Fruit fly (Drosophila melanogaster) whole organism, embryonic: ENCODE data around the gene CG13012.

Source experiments
- Ada2b ChIP-seq: fragments of 200-800 bp; sonication (Bioruptor generic); IDR thresholded peaks from 2 replicates; pipeline ENCODE4 v1.3.6; 2022; ENCODE audit warnings: missing biosample characterization, missing genetic modification characterization
- B-H2 ChIP-seq: fragments of 200-800 bp; sonication (Bioruptor generic); optimal IDR thresholded peaks from 2 replicates; lab custom pipeline; 2018; ENCODE audit warnings: missing biosample characterization, mild to moderate bottlenecking, missing genetic modification characterization
- CG10321 ChIP-seq: fragments of 200-800 bp; sonication (Bioruptor generic); IDR thresholded peaks from 2 replicates; pipeline ENCODE4 v1.3.6; 2022; ENCODE audit warnings: missing biosample characterization, missing genetic modification characterization
- CG10959 ChIP-seq: fragments of 200-800 bp; sonication (Bioruptor generic); IDR thresholded peaks from 2 replicates; pipeline ENCODE4 v1.3.6; 2022; ENCODE audit warnings: missing biosample characterization, missing genetic modification characterization
- CG11085 ChIP-seq: fragments of 200-800 bp; sonication (Bioruptor generic); IDR thresholded peaks from 2 replicates; pipeline ENCODE4 v1.3.6; 2022; ENCODE audit warnings: missing biosample characterization, missing genetic modification characterization
- CG11695 ChIP-seq: fragments of 200-800 bp; sonication (Bioruptor generic); IDR thresholded peaks from 3 replicates; pipeline ENCODE4 v1.3.6; 2022; ENCODE audit warnings: missing biosample characterization, missing genetic modification characterization
- CG14014 ChIP-seq: fragments of 200-800 bp; sonication (Bioruptor generic); IDR thresholded peaks from 2 replicates; pipeline ENCODE4 v1.3.6; 2022; ENCODE audit warnings: missing biosample characterization, missing genetic modification characterization
- CG14050 ChIP-seq: fragments of 200-800 bp; sonication (Bioruptor generic); IDR thresholded peaks from 3 replicates; pipeline ENCODE4 v1.3.6; 2022; ENCODE audit warnings: missing biosample characterization, missing genetic modification characterization
- CG14441 ChIP-seq: fragments of 200-800 bp; sonication (Bioruptor generic); IDR thresholded peaks from 2 replicates; pipeline ENCODE4 v1.3.6; 2022; ENCODE audit warnings: missing biosample characterization, missing genetic modification characterization
- CG15601 ChIP-seq: fragments of 200-800 bp; sonication (Bioruptor generic); optimal IDR thresholded peaks from 3 replicates; lab custom pipeline; 2019; ENCODE audit warnings: missing biosample characterization, mild to moderate bottlenecking, missing genetic modification characterization, moderate library complexity
- CG17361 ChIP-seq: fragments of 200-800 bp; sonication (Bioruptor generic); IDR thresholded peaks from 3 replicates; pipeline ENCODE4 v1.3.6; 2022; ENCODE audit warnings: missing biosample characterization, missing genetic modification characterization
- CG2116 ChIP-seq: fragments of 200-800 bp; sonication (Bioruptor generic); optimal IDR thresholded peaks from 3 replicates; lab custom pipeline; 2018; ENCODE audit warnings: missing biosample characterization, mild to moderate bottlenecking, missing genetic modification characterization
- CG31224 ChIP-seq: fragments of 200-800 bp; sonication (Bioruptor generic); IDR thresholded peaks from 2 replicates; pipeline ENCODE4 v1.3.6; 2022; ENCODE audit warnings: missing biosample characterization, missing genetic modification characterization
- CG33213 ChIP-seq: fragments of 200-800 bp; sonication (Bioruptor generic); optimal IDR thresholded peaks from 3 replicates; lab custom pipeline; 2016; ENCODE audit warnings: missing biosample characterization, missing genetic modification characterization
- CG3407 ChIP-seq: fragments of 200-800 bp; sonication (Bioruptor generic); optimal IDR thresholded peaks from 2 replicates; lab custom pipeline; 2018; ENCODE audit warnings: missing biosample characterization, mild to moderate bottlenecking, missing genetic modification characterization
- CG34422 ChIP-seq: fragments of 200-800 bp; sonication (Bioruptor generic); IDR thresholded peaks from 3 replicates; pipeline ENCODE4 v1.3.6; 2022; ENCODE audit warnings: missing biosample characterization, missing genetic modification characterization
- CG3995 ChIP-seq: fragments of 200-800 bp; sonication (Bioruptor generic); optimal IDR thresholded peaks from 3 replicates; lab custom pipeline; 2016; ENCODE audit warnings: missing biosample characterization, missing genetic modification characterization
- CG4707 ChIP-seq: fragments of 200-800 bp; sonication (Bioruptor generic); optimal IDR thresholded peaks from 2 replicates; lab custom pipeline; 2018; ENCODE audit warnings: missing biosample characterization, mild to moderate bottlenecking, missing genetic modification characterization, moderate library complexity
- CG6683 ChIP-seq: fragments of 200-800 bp; sonication (Bioruptor generic); optimal IDR thresholded peaks from 2 replicates; lab custom pipeline; 2017; ENCODE audit warnings: missing biosample characterization, mild to moderate bottlenecking, missing genetic modification characterization, missing genetic modification reagents
- CG7556 ChIP-seq: fragments of 200-800 bp; sonication (Bioruptor generic); optimal IDR thresholded peaks from 2 replicates; lab custom pipeline; 2017; ENCODE audit warnings: missing biosample characterization, mild to moderate bottlenecking, missing genetic modification characterization
- CG7987 ChIP-seq: fragments of 200-800 bp; sonication (Bioruptor generic); optimal IDR thresholded peaks from 2 replicates; lab custom pipeline; 2018; ENCODE audit warnings: missing biosample characterization, mild to moderate bottlenecking, missing genetic modification characterization, moderate library complexity
- CG8478 ChIP-seq: fragments of >200 bp; optimal IDR thresholded peaks from 2 replicates; lab custom pipeline; 2018
- CG9437 ChIP-seq: fragments of 200-800 bp; sonication (Bioruptor generic); optimal IDR thresholded peaks from 2 replicates; lab custom pipeline; 2018; ENCODE audit warnings: missing biosample characterization, mild to moderate bottlenecking, missing genetic modification characterization
- CG9797 ChIP-seq: fragments of 200-800 bp; sonication (Bioruptor generic); optimal IDR thresholded peaks from 3 replicates; lab custom pipeline; 2018; ENCODE audit warnings: missing biosample characterization, mild to moderate bottlenecking, missing genetic modification characterization
- Camta ChIP-seq: fragments of 200-800 bp; sonication (Bioruptor generic); optimal IDR thresholded peaks from 2 replicates; lab custom pipeline; 2016; ENCODE audit warnings: missing biosample characterization, missing genetic modification characterization
- D19A ChIP-seq: fragments of 200-800 bp; optimal IDR thresholded peaks from 3 replicates; lab custom pipeline; 2019; ENCODE audit warnings: missing biosample characterization, mild to moderate bottlenecking, missing genetic modification characterization, moderate library complexity
- E2f1 ChIP-seq: fragments of 200-800 bp; sonication (Bioruptor generic); IDR thresholded peaks from 2 replicates; pipeline ENCODE4 v1.3.6; 2022; ENCODE audit warnings: missing biosample characterization, missing genetic modification characterization
- ERR ChIP-seq: fragments of 200-800 bp; sonication (Bioruptor generic); optimal IDR thresholded peaks from 2 replicates; lab custom pipeline; 2016; ENCODE audit warnings: missing biosample characterization, missing genetic modification characterization
- Ets65A ChIP-seq: fragments of 200-800 bp; sonication (Bioruptor generic); peaks from one replicate; lab custom pipeline; 2016; ENCODE audit warnings: missing biosample characterization, missing genetic modification characterization
- Ets97D ChIP-seq: fragments of 200-800 bp; sonication (Bioruptor generic); optimal IDR thresholded peaks from 3 replicates; lab custom pipeline; 2016; ENCODE audit warnings: missing biosample characterization, missing genetic modification characterization
- Fer1 ChIP-seq: fragments of 200-800 bp; sonication (Bioruptor generic); optimal IDR thresholded peaks from 2 replicates; lab custom pipeline; 2017; ENCODE audit warnings: missing biosample characterization, mild to moderate bottlenecking, missing genetic modification characterization
- Fer2 ChIP-seq: fragments of 200-800 bp; sonication (Bioruptor generic); optimal IDR thresholded peaks from 2 replicates; lab custom pipeline; 2018; ENCODE audit warnings: missing biosample characterization, mild to moderate bottlenecking, missing genetic modification characterization, moderate library complexity
- Hmx ChIP-seq: fragments of 200-800 bp; sonication (Bioruptor generic); optimal IDR thresholded peaks from 2 replicates; lab custom pipeline; 2016; ENCODE audit warnings: missing biosample characterization, missing genetic modification characterization
- Hr39 ChIP-seq: fragments of >200 bp; optimal IDR thresholded peaks from 2 replicates; lab custom pipeline; 2017
- Hr51 ChIP-seq, 2 experiments: fragments of 200-800 bp; sonication (Bioruptor generic); optimal IDR thresholded peaks; 2 replicates in 1 of 2; 3 replicates in 1 of 2; lab custom pipeline; 2016 to 2018; ENCODE audit warnings: missing biosample characterization in 2 of 2, missing genetic modification characterization in 2 of 2, mild to moderate bottlenecking in 1 of 2, moderate library complexity in 1 of 2
- Hsf ChIP-seq: fragments of 200-800 bp; sonication (Bioruptor generic); optimal IDR thresholded peaks from 3 replicates; lab custom pipeline; 2016; ENCODE audit warnings: missing biosample characterization, missing genetic modification characterization
- Scr ChIP-seq: fragments of 200-800 bp; sonication (Bioruptor generic); IDR thresholded peaks from 2 replicates; pipeline ENCODE4 v1.3.6; 2022; ENCODE audit warnings: missing biosample characterization, missing genetic modification characterization; ENCODE audit not compliant: partially characterized antibody
- al ChIP-seq: fragments of 200-800 bp; sonication (Bioruptor generic); IDR thresholded peaks from 2 replicates; pipeline ENCODE4 v1.3.6; 2022; ENCODE audit warnings: missing biosample characterization, missing genetic modification characterization
- az2 ChIP-seq: fragments of 200-800 bp; sonication (Bioruptor generic); optimal IDR thresholded peaks from 3 replicates; lab custom pipeline; 2016; ENCODE audit warnings: missing biosample characterization, missing genetic modification characterization
- bowl ChIP-seq: fragments of 200-800 bp; sonication (Bioruptor generic); IDR thresholded peaks from 2 replicates; pipeline ENCODE4 v1.3.6; 2022; ENCODE audit warnings: missing biosample characterization, missing genetic modification characterization
- cas ChIP-seq: fragments of 200-800 bp; sonication (Bioruptor generic); IDR thresholded peaks from 2 replicates; pipeline ENCODE4 v1.3.6; 2022; ENCODE audit warnings: missing biosample characterization, missing genetic modification characterization
- cato ChIP-seq: fragments of 200-800 bp; sonication (Bioruptor generic); optimal IDR thresholded peaks from 2 replicates; lab custom pipeline; 2016; ENCODE audit warnings: missing biosample characterization, missing genetic modification characterization, borderline replicate concordance
- crc ChIP-seq: fragments of 200-800 bp; sonication (Bioruptor generic); optimal IDR thresholded peaks from 2 replicates; lab custom pipeline; 2016; ENCODE audit warnings: missing biosample characterization, missing genetic modification characterization
- en ChIP-seq: fragments of 200-800 bp; sonication (Bioruptor generic); optimal IDR thresholded peaks from 2 replicates; lab custom pipeline; 2016; ENCODE audit warnings: missing biosample characterization, missing genetic modification characterization
- exex ChIP-seq: fragments of 200-800 bp; sonication (Bioruptor generic); optimal IDR thresholded peaks from 4 replicates; lab custom pipeline; 2018; ENCODE audit warnings: missing biosample characterization, mild to moderate bottlenecking, missing genetic modification characterization, moderate library complexity
- fu2 ChIP-seq: fragments of 200-800 bp; sonication (Bioruptor generic); optimal IDR thresholded peaks from 2 replicates; lab custom pipeline; 2016; ENCODE audit warnings: missing biosample characterization, missing genetic modification characterization
- ind ChIP-seq: fragments of 200-800 bp; sonication (Bioruptor generic); optimal IDR thresholded peaks from 3 replicates; lab custom pipeline; 2016; ENCODE audit warnings: missing biosample characterization, missing genetic modification characterization
- kah ChIP-seq: fragments of 200-800 bp; sonication (Bioruptor generic); optimal IDR thresholded peaks from 2 replicates; lab custom pipeline; 2018; ENCODE audit warnings: missing biosample characterization, mild to moderate bottlenecking, missing genetic modification characterization
- pros ChIP-seq: fragments of 200-800 bp; sonication (Bioruptor generic); optimal IDR thresholded peaks from 3 replicates; lab custom pipeline; 2019; ENCODE audit warnings: missing biosample characterization, mild to moderate bottlenecking, missing genetic modification characterization, moderate library complexity
- slou ChIP-seq: fragments of 200-800 bp; sonication (Bioruptor generic); optimal IDR thresholded peaks from 3 replicates; lab custom pipeline; 2016; ENCODE audit warnings: missing biosample characterization, missing genetic modification characterization
- sr ChIP-seq: fragments of 200-800 bp; sonication (Bioruptor generic); IDR thresholded peaks from 3 replicates; pipeline ENCODE4 v1.3.6; 2022; ENCODE audit warnings: missing biosample characterization, missing genetic modification characterization
- tin ChIP-seq: fragments of 200-800 bp; sonication (Bioruptor generic); optimal IDR thresholded peaks from 3 replicates; lab custom pipeline; 2016; ENCODE audit warnings: missing biosample characterization, missing genetic modification characterization

CG13012 gene

DNA sequence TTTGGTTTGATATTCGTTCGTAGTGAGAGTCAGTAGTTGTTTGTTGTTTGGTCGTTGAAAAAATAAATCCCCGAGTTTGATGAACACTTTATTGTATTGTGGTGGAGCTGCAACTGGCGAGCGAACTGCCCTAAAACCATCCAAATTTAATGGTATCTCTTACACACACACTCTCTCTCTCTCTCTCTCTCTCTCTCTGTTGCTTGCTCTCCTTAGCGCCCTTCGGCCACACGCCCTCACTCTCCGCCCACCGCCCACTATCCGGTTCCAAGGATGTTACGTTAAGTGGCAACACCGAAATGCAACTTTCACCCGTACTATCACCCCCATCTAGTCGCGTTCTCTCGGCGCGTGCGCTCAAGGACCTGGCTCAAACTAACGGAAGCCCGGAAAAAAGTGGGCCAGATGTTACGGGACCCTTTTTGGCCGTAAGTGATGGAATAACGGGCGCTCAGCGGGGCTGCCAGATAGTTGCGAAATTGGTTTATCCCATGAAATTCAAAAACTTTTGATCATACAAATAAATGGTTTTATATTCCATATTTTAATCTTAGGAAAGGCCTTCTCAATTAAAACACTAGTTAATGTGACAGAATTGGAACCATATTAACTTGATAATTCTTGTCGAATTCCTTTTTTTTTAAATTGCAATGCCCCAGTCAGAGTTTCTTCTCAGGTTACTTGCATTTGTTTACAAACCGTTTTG, 11.0 kb upstream of the CG13012 start (continued):
- no peak for TF ChIP-seq CG4707 (GFP tag; lab: Kevin White, UChicago)
- no peak for TF ChIP-seq Hr39
- TF ChIP-seq az2, result no peak
- no peak for TF ChIP-seq CG7987 (GFP tag; lab: Kevin White, UChicago)
- no peak for TF ChIP-seq CG14441
- no peak for TF ChIP-seq CG11695 (GFP tag; lab: Robert Waterston, UW)
- no peak for TF ChIP-seq CG9797
- no peak for TF ChIP-seq CG11085 (GFP tag; lab: Robert Waterston, UW)
- no peak for TF ChIP-seq CG3995 (GFP tag; lab: Kevin White, UChicago)
- TF ChIP-seq Scr (GFP tag; lab: Robert Waterston, UW), result no peak
- TF ChIP-seq Ets97D (GFP tag; lab: Kevin White, UChicago), result no peak
- peak; percentile 3 for TF ChIP-seq CG7556 (GFP tag; lab: Kevin White, UChicago)
- TF ChIP-seq bowl, result no peak
- no peak for TF ChIP-seq al (GFP tag; lab: Robert Waterston, UW)
- no peak for TF ChIP-seq CG10321 (GFP tag; lab: Robert Waterston, UW)
- no peak for TF ChIP-seq cas
- TF ChIP-seq CG15601 (tag; lab: Kevin White, UChicago), result no peak
- no peak for TF ChIP-seq Fer2 (tag; lab: Kevin White, UChicago)
- TF ChIP-seq Fer1 (GFP tag; lab: Kevin White, UChicago), result peak; percentile 33
- no peak for TF ChIP-seq CG6683 (GFP tag; lab: Kevin White, UChicago)
- no peak for TF ChIP-seq Camta (GFP tag; lab: Kevin White, UChicago)
- TF ChIP-seq slou, result no peak
- no peak for TF ChIP-seq CG14014 (GFP tag; lab: Robert Waterston, UW)
- no peak for TF ChIP-seq Hr51 (GFP tag; optimal IDR thresholded peaks at IDR 0.05; lab: Kevin White, UChicago)
- TF ChIP-seq CG34422 (GFP tag; lab: Robert Waterston, UW), result no peak
- TF ChIP-seq cato (GFP tag; lab: Kevin White, UChicago), result no peak
- no peak for TF ChIP-seq en
- TF ChIP-seq Ada2b (GFP tag; lab: Robert Waterston, UW), result no peak
- TF ChIP-seq CG9437 (GFP tag; lab: Kevin White, UChicago), result peak; percentile 15
- TF ChIP-seq Hmx (GFP tag; lab: Kevin White, UChicago), result no peak
- no peak for TF ChIP-seq CG8478 (lab: Kevin White, UChicago)
- no peak for TF ChIP-seq Hsf (GFP tag; lab: Kevin White, UChicago)
- no peak for TF ChIP-seq exex (tag; lab: Kevin White, UChicago)
- TF ChIP-seq CG31224, result no peak
- TF ChIP-seq ind, result no peak
- no peak for TF ChIP-seq tin (GFP tag; lab: Kevin White, UChicago)
- TF ChIP-seq B-H2 (GFP tag; lab: Kevin White, UChicago), result no peak
- TF ChIP-seq kah, result no peak
- peak; percentile 76 for TF ChIP-seq Ets65A (GFP tag; lab: Kevin White, UChicago)
- no peak for TF ChIP-seq ERR (GFP tag; lab: Kevin White, UChicago)
- no peak for TF ChIP-seq CG3407
- no peak for TF ChIP-seq CG14050 (GFP tag; lab: Robert Waterston, UW)
- no peak for TF ChIP-seq E2f1 (GFP tag; lab: Robert Waterston, UW)
- no peak for TF ChIP-seq CG33213 (GFP tag; lab: Kevin White, UChicago)
- TF ChIP-seq fu2 (GFP tag; lab: Kevin White, UChicago), result no peak
- TF ChIP-seq crc, result no peak
- TF ChIP-seq sr (GFP tag; lab: Robert Waterston, UW), result no peak
- peak; percentile 9 for TF ChIP-seq D19A (tag; lab: Kevin White, UChicago)
- TF ChIP-seq CG17361, result 0 out of 3 replicates have a peak, but pooled peaks have one; percentile 29
- no peak for TF ChIP-seq pros (GFP tag; lab: Kevin White, UChicago)
- TF ChIP-seq CG2116, result no peak
- no peak for TF ChIP-seq CG10959 (GFP tag; lab: Robert Waterston, UW)
